Worm (Caenorhabditis elegans) whole organism, young adult: ENCODE data around the gene irld-24.
A peak's percentile ranks its signal among the peaks of the same experiment; 100 is the strongest.

ENCODE experiments used
- B0336.3 ChIP-seq: fragments of 200-800 bp; sonication (Bioruptor generic); IDR thresholded peaks from 2 replicates; pipeline ENCODE4 v1.3.6; 2022; ENCODE audit warnings: missing genetic modification characterization, missing compliant biosample characterization
- C06A6.2 ChIP-seq: fragments of 200-800 bp; sonication (Bioruptor generic); conservative IDR thresholded peaks from 2 replicates; pipeline ENCODE4 v1.3.6; 2022; ENCODE audit warnings: missing genetic modification characterization, missing compliant biosample characterization
- F22D6.2 ChIP-seq: sonication (generic microtip); optimal IDR thresholded peaks from 2 replicates; lab custom pipeline; 2016; ENCODE audit warnings: mild to moderate bottlenecking, missing genetic modification characterization, missing compliant biosample characterization
- F37B4.10 ChIP-seq: fragments of 200-800 bp; sonication (Bioruptor generic); IDR thresholded peaks from 2 replicates; pipeline ENCODE4 v1.3.6; 2022; ENCODE audit warnings: missing genetic modification characterization, missing compliant biosample characterization
- F39B2.1 ChIP-seq: fragments of 200-800 bp; sonication (Bioruptor generic); IDR thresholded peaks from 2 replicates; pipeline ENCODE4 v1.3.6; 2022; ENCODE audit warnings: missing genetic modification reagents, missing genetic modification characterization, missing compliant biosample characterization
- F49E8.2 ChIP-seq: sonication (generic microtip); optimal IDR thresholded peaks from 3 replicates; lab custom pipeline; 2017; ENCODE audit warnings: missing genetic modification characterization, mild to moderate bottlenecking, missing compliant biosample characterization, antibody characterized with exemption, moderate library complexity; ENCODE audit not compliant: insufficient read depth
- Y53G8AR.9 ChIP-seq: fragments of 200-800 bp; sonication (Bioruptor generic); conservative IDR thresholded peaks from 2 replicates; pipeline ENCODE4 v1.3.6; 2022; ENCODE audit warnings: missing genetic modification reagents, missing genetic modification characterization, missing compliant biosample characterization
- Y56A3A.18 ChIP-seq: fragments of 200-800 bp; sonication (Bioruptor generic); IDR thresholded peaks from 2 replicates; pipeline ENCODE4 v1.3.6; 2022; ENCODE audit warnings: missing genetic modification reagents, missing genetic modification characterization, missing compliant biosample characterization
- akir-1 ChIP-seq: fragments of 200-800 bp; sonication (Bioruptor generic); optimal IDR thresholded peaks from 2 replicates; lab custom pipeline; 2018; ENCODE audit warnings: mild to moderate bottlenecking, missing genetic modification characterization, moderate library complexity, missing compliant biosample characterization
- attf-3 ChIP-seq: fragments of 200-800 bp; sonication (Bioruptor generic); conservative IDR thresholded peaks from 2 replicates; pipeline ENCODE4 v1.3.6; 2022; ENCODE audit warnings: missing genetic modification reagents, missing genetic modification characterization, missing compliant biosample characterization
- attf-5 ChIP-seq: fragments of 200-800 bp; sonication (Bioruptor generic); optimal IDR thresholded peaks from 2 replicates; lab custom pipeline; 2018; ENCODE audit warnings: mild to moderate bottlenecking, missing genetic modification characterization, missing compliant biosample characterization
- attf-6 ChIP-seq: fragments of 200-800 bp; sonication (Bioruptor generic); IDR thresholded peaks from 2 replicates; pipeline ENCODE4 v1.3.6; 2022; ENCODE audit warnings: missing genetic modification reagents, missing genetic modification characterization, missing compliant biosample characterization
- cebp-2 ChIP-seq: fragments of 200-800 bp; sonication (Bioruptor generic); IDR thresholded peaks from 2 replicates; pipeline ENCODE4 v1.3.6; 2022; ENCODE audit warnings: missing genetic modification characterization, missing compliant biosample characterization
- ceh-79 ChIP-seq: sonication (generic microtip); optimal IDR thresholded peaks from 2 replicates; lab custom pipeline; 2017; ENCODE audit warnings: mild to moderate bottlenecking, missing genetic modification characterization, missing compliant biosample characterization
- efl-1 ChIP-seq: fragments of 150-350 bp; optimal IDR thresholded peaks from 2 replicates; lab custom pipeline; 2014; ENCODE audit warnings: missing biosample characterization, missing genetic modification reagents, missing genetic modification characterization
- egrh-3 ChIP-seq: fragments of 200-800 bp; sonication (Bioruptor generic); IDR thresholded peaks from 2 replicates; pipeline ENCODE4 v1.3.6; 2022; ENCODE audit warnings: missing genetic modification reagents, missing genetic modification characterization, missing compliant biosample characterization
- ekl-4 ChIP-seq: fragments of 200-800 bp; sonication (Bioruptor generic); IDR thresholded peaks from 2 replicates; pipeline ENCODE4 v1.3.6; 2022; ENCODE audit warnings: missing genetic modification reagents, missing genetic modification characterization, missing compliant biosample characterization
- ets-4 ChIP-seq: fragments of 200-800 bp; sonication (Bioruptor generic); optimal IDR thresholded peaks from 2 replicates; lab custom pipeline; 2018; ENCODE audit warnings: mild to moderate bottlenecking, missing genetic modification characterization, missing compliant biosample characterization
- hmg-1.2 ChIP-seq: fragments of 200-800 bp; sonication (Bioruptor generic); IDR thresholded peaks from 2 replicates; pipeline ENCODE4 v1.3.6; 2022; ENCODE audit warnings: missing genetic modification reagents, missing genetic modification characterization, missing compliant biosample characterization
- hsf-1 ChIP-seq: fragments of 200-800 bp; sonication (Bioruptor generic); IDR thresholded peaks from 2 replicates; pipeline ENCODE4 v1.3.6; 2022; ENCODE audit warnings: missing genetic modification reagents, missing genetic modification characterization, missing compliant biosample characterization
- lag-1 ChIP-seq: fragments of 200-800 bp; sonication (Bioruptor generic); IDR thresholded peaks from 2 replicates; pipeline ENCODE4 v1.3.6; 2022; ENCODE audit warnings: missing genetic modification reagents, missing genetic modification characterization, missing compliant biosample characterization
- let-526 ChIP-seq: fragments of 200-800 bp; sonication (Bioruptor generic); IDR thresholded peaks from 2 replicates; pipeline ENCODE4 v1.3.6; 2022; ENCODE audit warnings: missing genetic modification reagents, missing genetic modification characterization, missing compliant biosample characterization
- lir-1 ChIP-seq: fragments of 200-800 bp; sonication (Bioruptor generic); conservative IDR thresholded peaks from 2 replicates; pipeline ENCODE4 v1.3.6; 2022; ENCODE audit warnings: missing genetic modification reagents, missing genetic modification characterization, missing compliant biosample characterization
- lsy-27 ChIP-seq: sonication (generic microtip); optimal IDR thresholded peaks from 2 replicates; lab custom pipeline; 2017; ENCODE audit warnings: missing genetic modification characterization, mild to moderate bottlenecking, missing compliant biosample characterization, antibody characterized with exemption, missing genotype, borderline replicate concordance; ENCODE audit not compliant: insufficient read depth
- madf-10 ChIP-seq: sonication (generic microtip); optimal IDR thresholded peaks from 2 replicates; lab custom pipeline; 2016; ENCODE audit warnings: mild to moderate bottlenecking, missing genetic modification characterization, missing compliant biosample characterization
- madf-8 ChIP-seq: fragments of 200-800 bp; sonication (Bioruptor generic); conservative IDR thresholded peaks from 2 replicates; pipeline ENCODE4 v1.3.6; 2022; ENCODE audit warnings: missing genetic modification reagents, missing genetic modification characterization, missing compliant biosample characterization
- mcd-1 ChIP-seq: fragments of 200-800 bp; sonication (Bioruptor generic); IDR thresholded peaks from 2 replicates; pipeline ENCODE4 v1.3.6; 2022; ENCODE audit warnings: missing genetic modification reagents, missing genetic modification characterization, missing compliant biosample characterization
- nhr-80 ChIP-seq: sonication (generic microtip); optimal IDR thresholded peaks from 2 replicates; lab custom pipeline; 2016; ENCODE audit warnings: missing genetic modification characterization, missing compliant biosample characterization
- nhr-90 ChIP-seq: sonication (generic microtip); optimal IDR thresholded peaks from 2 replicates; lab custom pipeline; 2016; ENCODE audit warnings: missing genotype, mild to moderate bottlenecking, missing genetic modification characterization, missing compliant biosample characterization
- pbrm-1 ChIP-seq: fragments of 200-800 bp; sonication (Bioruptor generic); IDR thresholded peaks from 2 replicates; pipeline ENCODE4 v1.3.6; 2022; ENCODE audit warnings: missing genetic modification reagents, missing genetic modification characterization, missing compliant biosample characterization
- repo-1 ChIP-seq: sonication (generic microtip); optimal IDR thresholded peaks from 2 replicates; lab custom pipeline; 2017; ENCODE audit warnings: mild to moderate bottlenecking, missing genetic modification characterization, missing compliant biosample characterization
- snpc-1.3 ChIP-seq: sonication (generic microtip); optimal IDR thresholded peaks from 2 replicates; lab custom pipeline; 2017; ENCODE audit warnings: missing genetic modification characterization, mild to moderate bottlenecking, missing compliant biosample characterization, antibody characterized with exemption, moderate library complexity, missing genotype, missing genetic modification reagents; ENCODE audit not compliant: insufficient read depth
- snpc-4 ChIP-seq, 5 experiments: fragments of 150-350 bp in 1 of 5; sonication (generic microtip) in 4 of 5; optimal IDR thresholded peaks; 2 replicates each; lab custom pipeline; 2014 to 2018; ENCODE audit warnings: missing genetic modification characterization in 5 of 5, missing biosample characterization in 3 of 5, antibody characterized with exemption in 2 of 5, mild to moderate bottlenecking in 2 of 5, missing compliant biosample characterization in 2 of 5, missing genotype in 2 of 5, moderate library complexity in 2 of 5, missing genetic modification reagents in 1 of 5
- tbx-9 ChIP-seq: sonication (generic microtip); optimal IDR thresholded peaks from 2 replicates; lab custom pipeline; 2016; ENCODE audit warnings: borderline replicate concordance, missing genetic modification characterization, inconsistent platforms, missing compliant biosample characterization
- unc-62 ChIP-seq: fragments of 150-350 bp; optimal IDR thresholded peaks from 2 replicates; lab custom pipeline; 2014; ENCODE audit warnings: missing biosample characterization, missing genetic modification reagents, missing genetic modification characterization
- xnd-1 ChIP-seq: sonication (generic microtip); optimal IDR thresholded peaks from 2 replicates; lab custom pipeline; 2016; ENCODE audit warnings: missing genotype, missing genetic modification reagents, missing genetic modification characterization, missing compliant biosample characterization
- zfh-2 ChIP-seq: fragments of 200-800 bp; sonication (Bioruptor generic); conservative IDR thresholded peaks from 2 replicates; pipeline ENCODE4 v1.3.6; 2022; ENCODE audit warnings: missing genetic modification reagents, missing genetic modification characterization, missing compliant biosample characterization
- zim-3 ChIP-seq: sonication (generic microtip); optimal IDR thresholded peaks from 2 replicates; lab custom pipeline; 2017; ENCODE audit warnings: mild to moderate bottlenecking, missing genetic modification characterization, moderate library complexity, missing compliant biosample characterization
- ztf-25 ChIP-seq: fragments of 200-800 bp; sonication (Bioruptor generic); IDR thresholded peaks from 2 replicates; pipeline ENCODE4 v1.3.6; 2022; ENCODE audit warnings: missing genetic modification reagents, missing genetic modification characterization, missing compliant biosample characterization
- ztf-6 ChIP-seq: fragments of 200-800 bp; sonication (Bioruptor generic); IDR thresholded peaks from 2 replicates; pipeline ENCODE4 v1.3.6; 2022; ENCODE audit warnings: missing genetic modification reagents, missing genetic modification characterization, missing compliant biosample characterization

irld-24 gene

ce11 chrX:13946693-13947583, 39.5 kb upstream of the irld-24 start (continued):
- TF ChIP-seq efl-1 (no peak), attf-6 (GFP tag; lab: Robert Waterston, UW) (peak; percentile 37; the same call in 1 of the 2 replicates), attf-5 (GFP tag; lab: Kevin White, UChicago) (no peak), ztf-25 (GFP tag; lab: Robert Waterston, UW) (0 out of 2 replicates have a peak, but pooled peaks have one; percentile 6), ekl-4 (no peak), egrh-3 (GFP tag; lab: Robert Waterston, UW) (no peak), Y56A3A.18 (GFP tag; lab: Robert Waterston, UW) (0 out of 2 replicates have a peak, but pooled peaks have one; percentile 31)

ce11 chrX:13948167-13948566, 38.2 kb upstream of the irld-24 start:
- TF ChIP-seq pbrm-1 (GFP tag; lab: Robert Waterston, UW), result 0 out of 2 replicates have a peak, but pooled peaks have one; percentile 17
- no peak for TF ChIP-seq lir-1
- TF ChIP-seq lag-1 (GFP tag; lab: Robert Waterston, UW), result 0 out of 2 replicates have a peak, but pooled peaks have one; percentile 33
- TF ChIP-seq hmg-1.2 (GFP tag; lab: Robert Waterston, UW), result peak; percentile 9; the same call in 1 of the 2 replicates
- no peak for TF ChIP-seq zim-3 (tag; lab: Kevin White, UChicago)

- TF ChIP-seq F49E8.2 (no peak), unc-62 (GFP tag; lab: Kevin White, UChicago) (no peak), tbx-9 (tag; lab: Kevin White, UChicago) (no peak), madf-8 (GFP tag; lab: Robert Waterston, UW) (no peak), repo-1 (no peak)
Measured at ce11 chrX:13948810-13949209, 37.6 kb upstream of the irld-24 start, which contains the start of gene alg-1. Gene alg-1 (plus strand): TSS chrX:13949110.

ce11 chrX:13950620-13951152, 35.7 kb upstream of the irld-24 start:
- TF ChIP-seq C06A6.2 (GFP tag; lab: Robert Waterston, UW), result no peak
- TF ChIP-seq hmg-1.2 (GFP tag; lab: Robert Waterston, UW), result peak; percentile 89
- no peak for TF ChIP-seq attf-3 (GFP tag; lab: Robert Waterston, UW)
- TF ChIP-seq hsf-1, result no peak
- TF ChIP-seq F22D6.2 (tag; lab: Kevin White, UChicago), result no peak
- TF ChIP-seq snpc-1.3 (tag; lab: Kevin White, UChicago), result no peak
- TF ChIP-seq nhr-80 (tag; lab: Kevin White, UChicago), result peak; percentile 56
- TF ChIP-seq ztf-25 (GFP tag; lab: Robert Waterston, UW), result no peak
- TF ChIP-seq xnd-1, result no peak
- TF ChIP-seq madf-10 (tag; lab: Kevin White, UChicago), result peak; percentile 9
- TF ChIP-seq zfh-2, result peak; percentile 77
- TF ChIP-seq mcd-1 (GFP tag; lab: Robert Waterston, UW), result peak; percentile 29
- TF ChIP-seq lsy-27 (tag; lab: Kevin White, UChicago), result no peak
- peak; percentile 7 for TF ChIP-seq unc-62 (GFP tag; lab: Kevin White, UChicago)
- TF ChIP-seq cebp-2 (GFP tag; lab: Robert Waterston, UW), result no peak
- TF ChIP-seq let-526 (GFP tag; lab: Robert Waterston, UW), result no peak
- no peak for TF ChIP-seq ztf-6 (GFP tag; lab: Robert Waterston, UW)
- TF ChIP-seq F39B2.1, result no peak
- no peak for TF ChIP-seq Y53G8AR.9 (GFP tag; lab: Robert Waterston, UW)
- no peak for TF ChIP-seq nhr-90 (tag; lab: Kevin White, UChicago)
- TF ChIP-seq akir-1 (GFP tag; lab: Kevin White, UChicago), result no peak
- TF ChIP-seq snpc-4 (GFP tag; optimal IDR thresholded peaks at IDR 0.05; lab: Kevin White, UChicago), result no peak
- peak in 1 of 4 experiments; percentile 34 for TF ChIP-seq snpc-4 (tag; optimal IDR thresholded peaks at IDR 0.05; lab: Kevin White, UChicago)
- TF ChIP-seq ets-4 (GFP tag; lab: Kevin White, UChicago), result no peak
- TF ChIP-seq F37B4.10 (GFP tag; lab: Robert Waterston, UW), result no peak
- peak; percentile 58; the same call in 1 of the 2 replicates for TF ChIP-seq B0336.3
- no peak for TF ChIP-seq ceh-79 (tag; lab: Kevin White, UChicago)
